Fruit fly (Drosophila melanogaster) whole organism, embryonic: ENCODE results near the gene CG14022.

Source experiments
- Asciz ChIP-seq: fragments of 200-800 bp; sonication (Bioruptor generic); optimal IDR thresholded peaks from 2 replicates; lab custom pipeline; 2017; ENCODE audit warnings: missing biosample characterization, mild to moderate bottlenecking, missing genetic modification characterization, missing genetic modification reagents
- CG10209 ChIP-seq: fragments of 200-800 bp; sonication (Bioruptor generic); optimal IDR thresholded peaks from 3 replicates; lab custom pipeline; 2017; ENCODE audit warnings: missing biosample characterization, mild to moderate bottlenecking, missing genetic modification characterization, missing genetic modification reagents
- CG10267 ChIP-seq: fragments of 200-800 bp; sonication (Bioruptor generic); optimal IDR thresholded peaks from 2 replicates; lab custom pipeline; 2018; ENCODE audit warnings: missing biosample characterization, mild to moderate bottlenecking, missing genetic modification characterization, moderate library complexity
- CG10366 ChIP-seq: fragments of 200-800 bp; sonication (Bioruptor generic); IDR thresholded peaks from 2 replicates; pipeline ENCODE4 v1.3.6; 2022; ENCODE audit warnings: missing biosample characterization, missing genetic modification characterization
- CG12219 ChIP-seq: fragments of 200-800 bp; sonication (Bioruptor generic); optimal IDR thresholded peaks from 3 replicates; lab custom pipeline; 2018; ENCODE audit warnings: missing biosample characterization, mild to moderate bottlenecking, missing genetic modification characterization
- CG13296 ChIP-seq: fragments of 200-800 bp; sonication (Bioruptor generic); optimal IDR thresholded peaks from 3 replicates; lab custom pipeline; 2018; ENCODE audit warnings: missing biosample characterization, mild to moderate bottlenecking, missing genetic modification characterization
- CG1602 ChIP-seq: fragments of 200-800 bp; sonication (Bioruptor generic); optimal IDR thresholded peaks from 3 replicates; lab custom pipeline; 2016; ENCODE audit warnings: missing biosample characterization, missing genetic modification characterization
- CG16779 ChIP-seq: fragments of 200-800 bp; sonication (Bioruptor generic); IDR thresholded peaks from 2 replicates; pipeline ENCODE4 v1.3.6; 2022; ENCODE audit warnings: missing biosample characterization, missing genetic modification characterization
- CG17361 ChIP-seq: fragments of 200-800 bp; sonication (Bioruptor generic); IDR thresholded peaks from 3 replicates; pipeline ENCODE4 v1.3.6; 2022; ENCODE audit warnings: missing biosample characterization, missing genetic modification characterization
- CG18764 ChIP-seq: fragments of 200-800 bp; sonication (Bioruptor generic); optimal IDR thresholded peaks from 3 replicates; lab custom pipeline; 2016; ENCODE audit warnings: missing biosample characterization, missing genetic modification characterization
- CG32532 ChIP-seq: fragments of 200-800 bp; sonication (Bioruptor generic); IDR thresholded peaks from 2 replicates; pipeline ENCODE4 v1.3.6; 2022; ENCODE audit warnings: missing biosample characterization, missing genetic modification characterization
- CG33557 ChIP-seq: fragments of 200-800 bp; sonication (Bioruptor generic); optimal IDR thresholded peaks from 2 replicates; lab custom pipeline; 2019; ENCODE audit warnings: missing biosample characterization, mild to moderate bottlenecking, missing genetic modification characterization, moderate library complexity
- CG42726 ChIP-seq: fragments of 200-800 bp; sonication (Bioruptor generic); IDR thresholded peaks from 2 replicates; pipeline ENCODE4 v1.3.6; 2022; ENCODE audit warnings: missing biosample characterization, missing genetic modification characterization; ENCODE audit not compliant: partially characterized antibody
- CG4404 ChIP-seq: fragments of 200-800 bp; sonication (Bioruptor generic); IDR thresholded peaks from 2 replicates; pipeline ENCODE4 v1.3.6; 2022; ENCODE audit warnings: missing biosample characterization, missing genetic modification characterization
- CG4617 ChIP-seq: fragments of 200-800 bp; sonication (Bioruptor generic); optimal IDR thresholded peaks from 3 replicates; lab custom pipeline; 2016; ENCODE audit warnings: missing biosample characterization, missing genetic modification characterization, borderline replicate concordance
- CG4820 ChIP-seq: fragments of 200-800 bp; sonication (Bioruptor generic); optimal IDR thresholded peaks from 3 replicates; lab custom pipeline; 2016; ENCODE audit warnings: missing biosample characterization, missing genetic modification characterization
- CG8478 ChIP-seq: fragments of >200 bp; optimal IDR thresholded peaks from 2 replicates; lab custom pipeline; 2018
- Camta ChIP-seq: fragments of 200-800 bp; sonication (Bioruptor generic); optimal IDR thresholded peaks from 2 replicates; lab custom pipeline; 2016; ENCODE audit warnings: missing biosample characterization, missing genetic modification characterization
- Dll ChIP-seq: fragments of 200-800 bp; sonication (Bioruptor generic); IDR thresholded peaks from 4 replicates; pipeline ENCODE4 v1.3.6; 2022; ENCODE audit warnings: missing biosample characterization, missing genetic modification characterization; ENCODE audit not compliant: partially characterized antibody
- Hey ChIP-seq: fragments of 200-800 bp; sonication (Bioruptor generic); optimal IDR thresholded peaks from 3 replicates; lab custom pipeline; 2018; ENCODE audit warnings: missing biosample characterization, mild to moderate bottlenecking, missing genetic modification characterization
- Hr51 ChIP-seq, 2 experiments: fragments of 200-800 bp; sonication (Bioruptor generic); optimal IDR thresholded peaks; 2 replicates in 1 of 2; 3 replicates in 1 of 2; lab custom pipeline; 2016 to 2018; ENCODE audit warnings: missing biosample characterization in 2 of 2, missing genetic modification characterization in 2 of 2, mild to moderate bottlenecking in 1 of 2, moderate library complexity in 1 of 2
- Lhr ChIP-seq: fragments of 200-800 bp; sonication (Bioruptor generic); optimal IDR thresholded peaks from 3 replicates; lab custom pipeline; 2017; ENCODE audit warnings: mild to moderate bottlenecking, missing biosample characterization, missing genetic modification reagents, missing genetic modification characterization
- Med ChIP-seq: fragments of 200-800 bp; sonication (Bioruptor generic); peaks from one replicate; lab custom pipeline; 2016; ENCODE audit warnings: missing biosample characterization, missing genetic modification characterization, mild to moderate bottlenecking, inconsistent platforms, moderate library complexity
- Oaz ChIP-seq: fragments of 200-800 bp; sonication (Bioruptor generic); IDR thresholded peaks from 2 replicates; pipeline ENCODE4 v1.3.6; 2022; ENCODE audit warnings: missing biosample characterization, missing genetic modification characterization
- Ptx1 ChIP-seq: fragments of 200-800 bp; sonication (Bioruptor generic); IDR thresholded peaks from 2 replicates; pipeline ENCODE4 v1.3.6; 2022; ENCODE audit warnings: missing biosample characterization, missing genetic modification characterization
- Rx ChIP-seq: fragments of 200-800 bp; sonication (Bioruptor generic); IDR thresholded peaks from 2 replicates; pipeline ENCODE4 v1.3.6; 2022; ENCODE audit warnings: missing biosample characterization, missing genetic modification characterization
- Side ChIP-seq: fragments of 200-800 bp; sonication (Bioruptor generic); optimal IDR thresholded peaks from 2 replicates; lab custom pipeline; 2016; ENCODE audit warnings: missing biosample characterization, missing genetic modification characterization
- Sox100B ChIP-seq: fragments of 200-800 bp; sonication (Bioruptor generic); optimal IDR thresholded peaks from 3 replicates; lab custom pipeline; 2018; ENCODE audit warnings: missing biosample characterization, mild to moderate bottlenecking, missing genetic modification characterization
- Sox102F ChIP-seq: fragments of 200-800 bp; sonication (Bioruptor generic); optimal IDR thresholded peaks from 2 replicates; lab custom pipeline; 2018; ENCODE audit warnings: missing biosample characterization, mild to moderate bottlenecking, missing genetic modification characterization, moderate library complexity
- Spps ChIP-seq: fragments of 200-800 bp; sonication (Bioruptor generic); optimal IDR thresholded peaks from 2 replicates; lab custom pipeline; 2018; ENCODE audit warnings: missing biosample characterization, mild to moderate bottlenecking, missing genetic modification characterization
- Xrp1 ChIP-seq: fragments of 200-800 bp; sonication (Bioruptor generic); IDR thresholded peaks from 2 replicates; pipeline ENCODE4 v1.3.6; 2022; ENCODE audit warnings: missing biosample characterization, missing genetic modification characterization
- abd-A ChIP-seq: fragments of 200-800 bp; sonication (Bioruptor generic); optimal IDR thresholded peaks from 3 replicates; lab custom pipeline; 2019; ENCODE audit warnings: missing biosample characterization, mild to moderate bottlenecking, missing genetic modification characterization, moderate library complexity
- az2 ChIP-seq: fragments of 200-800 bp; sonication (Bioruptor generic); optimal IDR thresholded peaks from 3 replicates; lab custom pipeline; 2016; ENCODE audit warnings: missing biosample characterization, missing genetic modification characterization
- bsh ChIP-seq, 2 experiments: fragments of 200-800 bp; sonication (Bioruptor generic); optimal IDR thresholded peaks; 2 replicates each; lab custom pipeline; 2017 to 2018; ENCODE audit warnings: mild to moderate bottlenecking in 2 of 2, missing biosample characterization in 2 of 2, missing genetic modification characterization in 2 of 2, moderate library complexity in 1 of 2
- cad ChIP-seq: fragments of >200 bp; optimal IDR thresholded peaks from 2 replicates; lab custom pipeline; 2017; ENCODE audit warnings: missing biosample characterization, missing genetic modification characterization
- lmd ChIP-seq: fragments of 200-800 bp; sonication (Bioruptor generic); IDR thresholded peaks from 2 replicates; pipeline ENCODE4 v1.3.6; 2022; ENCODE audit warnings: missing biosample characterization, missing genetic modification characterization
- nerfin-1 ChIP-seq: fragments of 200-800 bp; sonication (Bioruptor generic); optimal IDR thresholded peaks from 3 replicates; lab custom pipeline; 2019; ENCODE audit warnings: missing biosample characterization, mild to moderate bottlenecking, missing genetic modification characterization, moderate library complexity
- prd ChIP-seq, 3 experiments: fragments of >200 bp in 2 of 3; fragments of 200-800 bp in 1 of 3; sonication (Bioruptor generic) in 1 of 3; optimal IDR thresholded peaks in 2 of 3; IDR thresholded peaks in 1 of 3; 2 replicates in 2 of 3; 3 replicates in 1 of 3; pipeline versions ENCODE4 v1.3.6 to Lab custom; 2017 to 2022; ENCODE audit warnings: missing biosample characterization in 1 of 3, missing genetic modification characterization in 1 of 3
- salm ChIP-seq: fragments of 200-800 bp; sonication (Bioruptor generic); optimal IDR thresholded peaks from 2 replicates; lab custom pipeline; 2018; ENCODE audit warnings: missing biosample characterization, mild to moderate bottlenecking, missing genetic modification characterization
- sc ChIP-seq, 3 experiments: fragments of >200 bp in 2 of 3; fragments of 200-800 bp in 1 of 3; sonication (Bioruptor generic) in 1 of 3; optimal IDR thresholded peaks; 2 replicates in 2 of 3; 3 replicates in 1 of 3; lab custom pipeline; 2017; ENCODE audit warnings: mild to moderate bottlenecking in 1 of 3, missing biosample characterization in 1 of 3, missing genetic modification characterization in 1 of 3, missing genetic modification reagents in 1 of 3
- sima ChIP-seq: fragments of 200-800 bp; sonication (Bioruptor generic); optimal IDR thresholded peaks from 2 replicates; lab custom pipeline; 2016; ENCODE audit warnings: missing biosample characterization, missing genetic modification characterization
- slou ChIP-seq: fragments of 200-800 bp; sonication (Bioruptor generic); optimal IDR thresholded peaks from 3 replicates; lab custom pipeline; 2016; ENCODE audit warnings: missing biosample characterization, missing genetic modification characterization
- stc ChIP-seq: fragments of 200-800 bp; sonication (Bioruptor generic); IDR thresholded peaks from 2 replicates; pipeline ENCODE4 v1.3.6; 2022; ENCODE audit warnings: missing biosample characterization, missing genetic modification characterization
- tll ChIP-seq, 2 experiments: fragments of 200-800 bp in 1 of 2; fragments of >200 bp in 1 of 2; sonication (Bioruptor generic) in 1 of 2; optimal IDR thresholded peaks; 2 replicates each; lab custom pipeline; 2017 to 2019; ENCODE audit warnings: missing biosample characterization in 2 of 2, missing genetic modification characterization in 2 of 2, mild to moderate bottlenecking in 1 of 2, moderate library complexity in 1 of 2
- trem ChIP-seq: fragments of 200-800 bp; optimal IDR thresholded peaks from 3 replicates; lab custom pipeline; 2019; ENCODE audit warnings: missing biosample characterization, mild to moderate bottlenecking, missing genetic modification characterization, moderate library complexity
- wek ChIP-seq: fragments of 200-800 bp; sonication (Bioruptor generic); optimal IDR thresholded peaks from 3 replicates; lab custom pipeline; 2018; ENCODE audit warnings: missing biosample characterization, mild to moderate bottlenecking, missing genetic modification characterization, moderate library complexity

Gene CG14022

dm6 chr2L:5297289-5297960 lies 31.3 kb downstream of the CG14022 start (continued):
- 0 out of 2 replicates have a peak, but pooled peaks have one; percentile 10 for TF ChIP-seq CG4404 (GFP tag; lab: Robert Waterston, UW)
- peak; percentile 28 for TF ChIP-seq az2 (GFP tag; lab: Kevin White, UChicago)
- no peak for TF ChIP-seq CG13296
- peak in 1 of 2 experiments; percentile 19 for TF ChIP-seq Hr51 (GFP tag; optimal IDR thresholded peaks at IDR 0.05; lab: Kevin White, UChicago)
- TF ChIP-seq Med (GFP tag; lab: Kevin White, UChicago): peak; percentile 80
- no peak for TF ChIP-seq prd (optimal IDR thresholded peaks at IDR 0.05; lab: Kevin White, UChicago)
- 0 out of 3 replicates have a peak, but pooled peaks have one; percentile 18 for TF ChIP-seq prd (GFP tag; IDR thresholded peaks at IDR 0.05; lab: Robert Waterston, UW)
- peak; percentile 30 for TF ChIP-seq Camta (GFP tag; lab: Kevin White, UChicago)
- TF ChIP-seq wek (GFP tag; lab: Kevin White, UChicago): no peak
- peak; percentile 23; the same call in 1 of the 2 replicates for TF ChIP-seq CG10366 (GFP tag; lab: Robert Waterston, UW)
- TF ChIP-seq CG12219 (GFP tag; lab: Kevin White, UChicago): no peak
- peak; percentile 30 for TF ChIP-seq Sox102F (GFP tag; lab: Kevin White, UChicago)
- no peak for TF ChIP-seq slou
- no peak for TF ChIP-seq stc (GFP tag; lab: Robert Waterston, UW)
- no peak for TF ChIP-seq nerfin-1 (tag; lab: Kevin White, UChicago)
- no peak for TF ChIP-seq CG18764 (GFP tag; lab: Kevin White, UChicago)
- no peak for TF ChIP-seq lmd (GFP tag; lab: Robert Waterston, UW)
- no peak for TF ChIP-seq CG4617 (GFP tag; lab: Kevin White, UChicago)
- TF ChIP-seq CG16779 (GFP tag; lab: Robert Waterston, UW): no peak
- no peak for TF ChIP-seq cad (GFP tag; lab: Kevin White, UChicago)
- TF ChIP-seq Dll (GFP tag; lab: Robert Waterston, UW): no peak

- TF ChIP-seq CG33557 (GFP tag; lab: Kevin White, UChicago) (no peak), trem (tag; lab: Kevin White, UChicago) (peak; percentile 43), CG4820 (peak; percentile 38), CG10209 (GFP tag; lab: Kevin White, UChicago) (peak; percentile 10), bsh (GFP tag; optimal IDR thresholded peaks at IDR 0.05; lab: Kevin White, UChicago) (peak; percentile 76 to 87), Xrp1 (GFP tag; lab: Robert Waterston, UW) (peak; percentile 36; the same call in 1 of the 2 replicates), Ptx1 (no peak), CG10267 (tag; lab: Kevin White, UChicago) (peak; percentile 30), tll (GFP tag; optimal IDR thresholded peaks at IDR 0.05; lab: Kevin White, UChicago) (no peak), Sox100B (GFP tag; lab: Kevin White, UChicago) (peak; percentile 11), sc (optimal IDR thresholded peaks at IDR 0.05; lab: Kevin White, UChicago) (no peak), sc (GFP tag; optimal IDR thresholded peaks at IDR 0.05; lab: Kevin White, UChicago) (peak; percentile 33), abd-A (no peak), CG1602 (peak; percentile 8), salm (tag; lab: Kevin White, UChicago) (no peak), Hey (no peak), Rx (GFP tag; lab: Robert Waterston, UW) (no peak), CG8478 (lab: Kevin White, UChicago) (no peak), az2 (GFP tag; lab: Kevin White, UChicago) (peak; percentile 50), Oaz (no peak), sima (GFP tag; lab: Kevin White, UChicago) (no peak), CG42726 (GFP tag; lab: Robert Waterston, UW) (0 out of 2 replicates have a peak, but pooled peaks have one; percentile 39), Lhr (GFP tag; lab: Kevin White, UChicago) (peak; percentile 13), CG17361 (GFP tag; lab: Robert Waterston, UW) (peak; percentile 66), Side (no peak), Asciz (GFP tag; lab: Kevin White, UChicago) (peak; percentile 22), Spps (tag; lab: Kevin White, UChicago) (peak; percentile 42), CG32532 (GFP tag; lab: Robert Waterston, UW) (0 out of 2 replicates have a peak, but pooled peaks have one; percentile 23)
These were observed 31.9 kb downstream of the CG14022 start for dm6 chr2L:5296672-5297288.
